Worm (Caenorhabditis elegans): Measurements from ENCODE around the gene gnrr-2.

ce11 chrV:14361973-14362372, 46.9 kb upstream of the gnrr-2 start:
- TF ChIP-seq tbx-8 (GFP tag; optimal IDR thresholded peaks at IDR 0.05) = no peak
- TF ChIP-seq bed-3 (GFP tag; optimal IDR thresholded peaks at IDR 0.05) = no peak
- no peak for TF ChIP-seq unc-120 (tag; optimal IDR thresholded peaks at IDR 0.05; ENCODE audit: poor library complexity, severe bottlenecking)
- no peak for TF ChIP-seq ztf-11 (tag; optimal IDR thresholded peaks at IDR 0.05)
- TF ChIP-seq mep-1 (tag; optimal IDR thresholded peaks at IDR 0.05) = no peak
- no peak for TF ChIP-seq nhr-12 (tag; optimal IDR thresholded peaks at IDR 0.05)
- no peak for TF ChIP-seq ces-1 (GFP tag; optimal IDR thresholded peaks at IDR 0.05)
- no peak for TF ChIP-seq sptf-1 (tag; optimal IDR thresholded peaks at IDR 0.05)
- TF ChIP-seq lsy-2 (tag; optimal IDR thresholded peaks at IDR 0.05) = no peak
- no peak for TF ChIP-seq mab-5 (tag; optimal IDR thresholded peaks at IDR 0.05)
- TF ChIP-seq mls-2 (tag; optimal IDR thresholded peaks at IDR 0.05) = no peak
- no peak for TF ChIP-seq nhr-2 (tag; optimal IDR thresholded peaks at IDR 0.05)
- TF ChIP-seq nhr-28 (tag; optimal IDR thresholded peaks at IDR 0.05) = no peak
- no peak for TF ChIP-seq elt-1 (tag; optimal IDR thresholded peaks at IDR 0.05; ENCODE audit: borderline replicate concordance, insufficient read depth)

All from whole organism, mixed stage, embryonic.